Worm (Caenorhabditis elegans): Measurements from ENCODE around the gene rab-30.

rab-30 gene

DNA sequence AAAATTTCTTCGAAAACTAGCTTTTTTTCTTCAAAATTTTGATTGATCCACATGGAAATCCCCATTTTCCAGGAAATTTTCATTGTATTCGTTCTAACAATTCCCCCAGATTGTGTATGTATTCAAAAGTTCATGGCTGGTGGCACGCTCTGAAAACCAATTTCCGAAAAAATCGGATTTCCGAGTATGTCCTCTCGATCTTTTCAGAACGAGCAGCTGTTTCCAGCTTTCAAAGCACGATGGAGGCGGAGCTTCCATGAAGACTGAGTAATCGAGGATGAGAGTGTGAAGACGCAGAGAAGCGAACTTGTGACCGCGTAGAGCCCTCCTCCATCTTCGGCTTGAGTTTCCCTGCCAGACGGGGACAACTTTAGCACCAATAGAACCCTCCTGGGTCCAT is 43.9 kb downstream of the rab-30 start:
- TF ChIP-seq lin-35 (GFP tag; optimal IDR thresholded peaks at IDR 0.05) (no peak), nhr-179 (tag; optimal IDR thresholded peaks at IDR 0.05) (no peak), somi-1 (GFP tag; optimal IDR thresholded peaks at IDR 0.05) (no peak), pha-4 (tag; optimal IDR thresholded peaks at IDR 0.05) (no peak)

DNA sequence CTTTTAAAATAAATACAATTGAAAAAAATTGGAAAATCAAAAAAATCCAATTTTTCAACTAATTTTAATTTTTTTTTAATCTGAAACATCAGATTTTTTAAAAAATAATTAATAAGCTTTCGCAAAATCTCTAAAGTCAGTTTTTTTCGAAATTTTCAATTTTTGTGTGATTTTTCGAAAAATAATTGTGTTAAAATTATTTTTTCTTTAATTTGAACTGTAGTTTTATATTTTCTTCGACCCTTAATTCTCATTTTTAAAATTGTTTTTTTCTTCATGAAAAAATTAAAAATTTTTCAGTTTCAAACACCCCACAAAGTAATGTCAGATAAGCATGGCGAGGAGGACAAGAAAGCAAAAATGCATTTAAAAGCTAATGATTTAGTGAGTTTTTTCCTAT is 44.7 kb downstream of the rab-30 start, which contains the start of gene rabx-5:
rabx-5 (plus strand) TSS at position 301 of the 400 bp plus-strand sequence.
- TF ChIP-seq nhr-27 (tag; optimal IDR thresholded peaks at IDR 0.05) (no peak), ceh-91 (GFP tag; IDR thresholded peaks at IDR 0.05) (no peak), lsl-1 (GFP tag; optimal IDR thresholded peaks at IDR 0.05) (no peak), cebp-2 (GFP tag; IDR thresholded peaks at IDR 0.05) (no peak), unc-62 (GFP tag; optimal IDR thresholded peaks at IDR 0.05) (no peak), pha-4 (tag; optimal IDR thresholded peaks at IDR 0.05) (no peak), attf-5 (GFP tag; optimal IDR thresholded peaks at IDR 0.05) (no peak), lir-1 (GFP tag; conservative IDR thresholded peaks at IDR 0.05) (no peak), lin-40 (tag; optimal IDR thresholded peaks at IDR 0.05) (no peak), nfya-1 (tag; optimal IDR thresholded peaks at IDR 0.05; ENCODE audit: borderline replicate concordance, insufficient read depth) (no peak), let-607 (tag; optimal IDR thresholded peaks at IDR 0.05) (no peak), egrh-3 (GFP tag; IDR thresholded peaks at IDR 0.05) (no peak)

DNA sequence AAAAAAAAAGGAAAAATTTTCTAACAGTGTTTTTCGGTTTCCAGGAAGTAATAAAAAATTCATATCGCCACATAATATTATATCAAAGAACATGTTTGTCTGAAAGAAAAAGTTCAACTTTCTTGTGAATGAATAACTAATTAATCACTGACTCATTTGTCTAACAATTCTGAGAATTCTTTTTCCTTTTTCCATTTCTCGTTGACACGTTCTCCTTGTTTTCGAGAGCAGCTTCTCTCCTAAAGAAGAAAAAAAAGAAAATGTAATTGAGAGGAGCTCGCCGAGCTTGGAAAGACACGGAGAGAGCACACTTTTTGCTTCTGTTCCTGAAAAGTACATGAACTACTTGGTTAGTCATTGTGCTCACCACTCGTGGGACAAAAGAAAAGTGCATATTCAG is 47.8 kb downstream of the rab-30 start:
- no peak for TF ChIP-seq rcor-1 (GFP tag; IDR thresholded peaks at IDR 0.05)
- no peak for TF ChIP-seq let-607 (tag; optimal IDR thresholded peaks at IDR 0.05)
- no peak for TF ChIP-seq rec-8 (tag; optimal IDR thresholded peaks at IDR 0.05)
- TF ChIP-seq aptf-3 (GFP tag; IDR thresholded peaks at IDR 0.05) = no peak
- no peak for TF ChIP-seq ekl-4 (GFP tag; IDR thresholded peaks at IDR 0.05)
- TF ChIP-seq egrh-3 (GFP tag; IDR thresholded peaks at IDR 0.05) = no peak
- TF ChIP-seq hmg-1.2 (GFP tag; IDR thresholded peaks at IDR 0.05) = no peak
- TF ChIP-seq F52B5.7 (tag; optimal IDR thresholded peaks at IDR 0.05) = no peak
- TF ChIP-seq akir-1 (GFP tag; optimal IDR thresholded peaks at IDR 0.05) = no peak
- TF ChIP-seq T07F8.4 (tag; optimal IDR thresholded peaks at IDR 0.05) = no peak
- no peak for TF ChIP-seq B0019.2 (GFP tag; conservative IDR thresholded peaks at IDR 0.05)
- TF ChIP-seq snpc-3.4 (tag; optimal IDR thresholded peaks at IDR 0.05) = no peak
- TF ChIP-seq madf-6 (GFP tag; IDR thresholded peaks at IDR 0.05) = no peak
- TF ChIP-seq sdz-38 (tag; optimal IDR thresholded peaks at IDR 0.05) = no peak
- no peak for TF ChIP-seq D2030.7 (GFP tag; IDR thresholded peaks at IDR 0.05)
- TF ChIP-seq ceh-100 (GFP tag; IDR thresholded peaks at IDR 0.05) = no peak
- no peak for TF ChIP-seq lir-1 (GFP tag; conservative IDR thresholded peaks at IDR 0.05)
- no peak for TF ChIP-seq athp-1 (tag; optimal IDR thresholded peaks at IDR 0.05)
- no peak for TF ChIP-seq sea-2 (GFP tag; IDR thresholded peaks at IDR 0.05)

- TF ChIP-seq hlh-12 (tag; optimal IDR thresholded peaks at IDR 0.05) (no peak), ekl-4 (GFP tag; IDR thresholded peaks at IDR 0.05) (no peak), ztf-28 (GFP tag; IDR thresholded peaks at IDR 0.05) (no peak), nfya-2 (GFP tag; IDR thresholded peaks at IDR 0.05) (no peak), aptf-2 (GFP tag; conservative IDR thresholded peaks at IDR 0.05) (no peak), madf-8 (GFP tag; conservative IDR thresholded peaks at IDR 0.05) (no peak), Y53G8AR.9 (GFP tag; conservative IDR thresholded peaks at IDR 0.05) (no peak), D2030.7 (GFP tag; IDR thresholded peaks at IDR 0.05) (no peak), bed-1 (GFP tag; IDR thresholded peaks at IDR 0.05) (no peak), ets-4 (GFP tag; optimal IDR thresholded peaks at IDR 0.05) (no peak), B0035.1 (tag; optimal IDR thresholded peaks at IDR 0.05) (no peak), aptf-3 (GFP tag; IDR thresholded peaks at IDR 0.05) (no peak), tbp1 (GFP tag; optimal IDR thresholded peaks at IDR 0.05) (no peak)
These were observed 51.9 kb downstream of the rab-30 start, which contains the start of gene Y39A1A.24 for ce11 chrIII:10612333-10612732. TSS of gene Y39A1A.24 (plus strand) at chrIII:10612633.

Data from whole organism, young adult.